Fruit fly (Drosophila melanogaster): ENCODE data around the gene Rbsn-5.

DNA sequence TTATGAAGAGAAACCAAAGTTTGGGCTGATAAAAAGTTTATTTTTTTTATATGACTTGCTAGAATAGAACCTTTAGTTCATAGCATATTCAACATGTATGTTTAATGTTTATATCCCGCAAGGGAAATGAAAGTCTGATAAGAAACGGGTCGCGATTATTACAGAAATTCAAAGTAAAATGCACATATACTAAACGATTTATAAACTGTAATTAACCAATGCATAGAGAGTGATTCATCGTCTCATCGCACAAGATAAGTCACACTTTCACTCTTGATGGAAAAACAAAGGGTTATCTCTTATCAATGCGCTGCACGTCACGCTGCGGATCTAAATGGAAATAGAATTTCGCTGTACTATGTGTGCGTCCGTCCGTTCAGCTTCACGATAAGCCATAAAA lies 30.7 kb upstream of the Rbsn-5 start:
- TF ChIP-seq CG12768 (GFP tag; optimal IDR thresholded peaks at IDR 0.05), result no peak
- no peak for TF ChIP-seq CG7045 (GFP tag; optimal IDR thresholded peaks at IDR 0.05)
- no peak for TF ChIP-seq cic (GFP tag; optimal IDR thresholded peaks at IDR 0.05)
- TF ChIP-seq Hr96 (GFP tag; optimal IDR thresholded peaks at IDR 0.05), result no peak
- peak; percentile 90 for TF ChIP-seq kay (GFP tag; ENCODE audit: borderline replicate concordance)
- TF ChIP-seq CG11617 (GFP tag; optimal IDR thresholded peaks at IDR 0.05), result no peak
- no peak for TF ChIP-seq ovo (GFP tag; optimal IDR thresholded peaks at IDR 0.05)
- no peak for TF ChIP-seq pad (GFP tag; optimal IDR thresholded peaks at IDR 0.05)
- no peak for TF ChIP-seq Crg-1 (GFP tag; optimal IDR thresholded peaks at IDR 0.05)
